Worm (Caenorhabditis elegans) whole organism, dauer: ENCODE measurements around the gene lsd-1.

Experiments
- unc-62 ChIP-seq: sonication (generic microtip); optimal IDR thresholded peaks from 2 replicates; lab custom pipeline; 2017; ENCODE audit warnings: missing biosample characterization, missing genetic modification reagents, missing genetic modification characterization

The lsd-1 gene

DNA sequence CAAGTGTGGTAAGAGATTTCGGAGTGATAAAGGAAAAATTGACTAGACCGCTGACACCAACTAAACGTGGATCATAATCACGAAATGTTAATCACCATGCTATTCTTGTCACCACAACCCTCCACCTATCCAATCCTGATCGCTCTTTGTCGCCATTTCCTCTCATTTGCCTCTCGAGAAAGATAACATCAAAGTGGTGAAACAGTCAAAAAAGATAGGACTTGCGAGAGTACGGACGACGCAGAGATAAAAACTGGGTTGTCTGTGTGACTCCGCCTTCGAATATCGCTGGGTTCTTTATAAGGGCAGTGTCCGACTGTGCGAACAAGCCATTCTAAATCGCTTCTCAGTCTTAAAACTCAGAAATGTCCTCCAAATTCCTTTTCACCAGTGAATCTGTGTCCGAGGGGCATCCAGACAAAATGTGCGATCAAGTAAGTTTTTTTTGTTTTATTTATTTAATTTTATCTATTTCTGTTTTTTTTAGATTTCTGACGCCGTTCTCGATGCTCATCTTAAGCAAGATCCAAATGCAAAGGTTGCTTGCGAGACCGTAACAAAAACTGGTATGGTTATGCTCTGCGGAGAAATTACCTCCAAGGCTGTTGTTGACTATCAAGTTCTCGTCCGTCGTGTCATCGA lies 17.1 kb downstream of the lsd-1 start, which contains the start of gene sams-1:
sams-1 (plus strand) TSS at position 300 of the 642 bp plus-strand sequence.
- TF ChIP-seq unc-62 = no peak

DNA sequence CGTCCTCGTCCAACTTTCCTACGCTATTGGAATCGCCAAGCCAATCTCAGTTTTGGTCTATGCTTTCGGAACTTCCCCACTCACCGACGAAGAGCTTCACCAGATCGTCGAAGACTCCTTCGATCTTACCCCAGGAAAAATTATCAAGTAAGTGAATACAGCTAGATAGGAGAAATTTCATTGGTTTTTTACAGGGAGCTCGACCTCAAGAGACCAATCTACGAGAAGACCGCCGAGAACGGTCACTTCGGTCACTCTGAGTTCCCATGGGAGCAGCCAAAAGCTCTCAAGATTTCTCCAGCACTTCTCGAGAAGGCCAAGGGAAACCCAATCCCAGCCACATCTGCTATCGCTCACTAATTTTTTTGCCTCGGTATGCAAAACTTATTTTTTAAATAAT lies 18.4 kb downstream of the lsd-1 start:
- no peak for TF ChIP-seq unc-62

DNA sequence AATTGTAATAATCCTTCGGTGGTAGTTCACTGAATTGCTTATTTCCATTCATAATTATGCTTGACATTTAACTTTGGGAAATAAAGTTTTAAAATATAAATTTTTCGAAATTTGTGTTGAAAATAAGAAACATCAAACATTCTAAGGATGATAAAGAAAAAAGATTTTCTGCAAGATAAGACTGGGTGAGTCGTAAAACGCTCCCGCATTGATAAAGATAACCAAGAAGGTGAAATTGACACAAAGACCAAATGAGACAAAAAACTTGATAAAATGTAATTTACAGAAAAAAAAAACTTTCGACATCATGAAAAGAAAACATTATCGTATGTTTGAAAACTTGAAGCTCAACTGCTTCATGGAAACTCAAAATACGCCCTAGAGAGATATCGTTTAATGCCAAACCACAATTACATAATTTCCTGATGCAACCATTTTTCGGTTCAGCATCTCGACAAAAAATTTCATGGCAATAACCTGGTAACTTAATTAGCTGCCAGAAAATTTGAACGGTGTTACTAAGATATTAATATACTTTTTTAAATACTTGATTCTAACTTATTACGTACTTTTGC lies 19.5 kb downstream of the lsd-1 start:
- no peak for TF ChIP-seq unc-62

DNA sequence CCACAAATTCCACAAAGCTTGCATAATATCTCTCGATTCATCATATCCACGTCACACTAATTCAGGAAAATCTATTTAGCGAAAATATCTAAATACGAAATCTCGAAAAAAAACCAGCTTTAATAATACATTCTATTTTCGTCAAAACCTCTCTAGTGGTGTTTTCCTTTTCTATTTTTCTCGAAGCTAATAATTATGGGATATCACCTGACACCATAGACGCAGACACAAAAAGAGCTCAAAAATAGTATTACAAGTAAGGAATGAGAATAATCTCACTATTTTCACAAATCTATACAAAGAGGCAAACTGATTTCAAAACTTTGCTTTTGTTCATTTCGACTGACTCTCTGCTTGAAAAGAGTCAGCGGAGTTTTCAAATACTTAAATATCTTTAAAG lies 20.4 kb downstream of the lsd-1 start:
- no peak for TF ChIP-seq unc-62

DNA sequence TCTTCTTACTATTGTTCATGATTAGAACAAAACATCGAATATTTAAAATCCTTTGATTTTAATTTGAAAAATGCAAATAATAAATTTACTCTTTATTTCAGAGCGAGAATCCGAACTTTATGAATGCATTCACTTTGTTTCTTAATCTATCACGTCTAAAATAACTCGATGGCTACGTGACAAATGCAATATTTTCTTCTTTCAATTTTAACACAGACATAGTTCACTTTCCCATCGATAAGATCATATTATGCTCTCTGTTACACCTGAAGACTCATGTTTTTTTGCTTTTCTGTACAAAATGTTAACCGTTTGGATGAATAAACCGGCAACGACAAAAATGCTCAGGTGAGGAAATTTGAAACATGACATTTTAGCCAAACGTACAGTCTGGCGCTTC lies 20.9 kb downstream of the lsd-1 start:
- no peak for TF ChIP-seq unc-62

DNA sequence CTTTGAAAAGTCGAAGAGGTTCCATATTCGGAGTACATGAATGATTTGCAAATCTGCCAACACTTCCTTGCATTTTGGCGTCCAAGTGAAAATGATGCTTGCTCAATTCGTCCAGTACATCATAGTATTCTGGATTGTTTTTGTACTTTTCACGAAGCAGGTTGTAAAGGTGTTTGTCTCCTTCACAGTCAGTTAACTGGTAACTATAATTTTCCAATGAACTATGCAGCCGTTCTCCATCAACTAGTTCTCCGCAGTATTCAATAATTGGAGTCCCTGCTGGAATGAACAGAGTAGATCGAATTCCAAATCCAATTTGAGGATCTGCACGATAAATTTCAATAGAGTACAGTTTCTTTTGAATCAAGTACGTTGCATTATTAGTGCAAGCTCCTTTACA lies 22.7 kb downstream of the lsd-1 start:
- TF ChIP-seq unc-62 = no peak

DNA sequence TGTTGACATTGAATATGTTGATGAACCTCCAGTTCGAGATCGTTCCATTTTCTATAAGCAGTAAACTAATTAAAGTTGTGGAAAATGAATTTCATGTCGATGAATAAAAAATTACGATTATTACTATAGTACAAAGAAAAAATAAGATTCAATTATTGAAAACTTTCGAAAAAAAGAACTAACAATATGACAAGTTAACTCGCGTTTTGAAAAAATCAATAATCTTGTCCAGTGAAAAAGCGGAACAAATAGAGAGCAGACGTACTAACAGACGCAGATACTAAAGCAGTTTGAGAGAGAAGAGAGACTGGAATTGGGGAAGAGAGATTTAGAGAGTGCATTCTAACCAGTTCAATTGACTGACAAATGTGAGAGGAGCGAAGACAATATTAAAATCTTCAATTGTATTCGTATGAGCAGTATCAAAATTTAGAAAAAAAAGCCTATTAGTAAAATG lies 26.0 kb downstream of the lsd-1 start, which contains the start of gene set-6:
set-6 (minus strand) TSS at position 51 of the 457 bp plus-strand sequence.
- TF ChIP-seq unc-62 = no peak

DNA sequence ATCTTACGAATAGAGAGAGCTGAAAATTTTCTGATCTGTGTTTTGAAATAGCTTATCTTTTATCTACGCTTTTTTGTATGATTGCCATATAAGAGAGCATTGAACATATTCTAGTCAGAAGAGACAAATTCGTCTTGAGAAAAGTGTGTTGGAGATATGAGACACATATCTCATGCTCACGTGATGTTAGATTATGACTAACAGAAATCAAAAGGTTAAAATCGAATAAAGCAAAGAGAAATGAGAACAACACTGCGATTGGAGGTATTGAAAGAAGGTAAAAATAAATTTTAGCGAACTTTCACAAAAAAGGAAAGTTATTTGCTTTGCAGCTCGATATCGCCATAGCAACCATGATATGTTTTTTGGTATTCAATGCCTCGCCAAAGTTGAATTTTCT lies 33.4 kb downstream of the lsd-1 start, which contains the start of gene nhr-167:
nhr-167 (minus strand) TSS at position 21 of the 400 bp plus-strand sequence.
- TF ChIP-seq unc-62 = no peak

DNA sequence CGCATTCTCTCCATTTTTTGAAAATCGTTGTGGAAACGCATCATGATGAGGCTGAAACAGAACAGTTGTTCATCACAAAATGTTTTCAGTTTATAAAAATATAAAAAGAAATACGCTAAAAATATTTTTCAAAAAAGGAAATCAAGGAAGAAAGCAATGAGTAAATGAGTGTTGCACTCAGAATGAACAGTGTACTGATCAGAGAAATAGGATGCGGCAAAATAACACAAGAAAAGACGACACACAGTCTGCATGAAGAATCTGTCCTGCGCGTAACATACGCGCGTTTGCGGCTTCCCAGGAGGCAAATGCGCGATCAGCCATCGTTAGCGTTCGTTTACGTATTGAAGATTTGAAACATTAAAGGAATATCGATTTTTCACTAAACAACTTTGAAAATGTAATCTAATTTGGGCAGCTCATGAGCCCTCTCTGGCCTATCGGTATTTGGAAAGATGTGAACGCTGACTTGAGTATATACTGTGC lies 35.0 kb downstream of the lsd-1 start, which contains the start of gene C49F5.3:
C49F5.3 (minus strand) TSS at position 51 of the 486 bp plus-strand sequence.
- no peak for TF ChIP-seq unc-62

DNA sequence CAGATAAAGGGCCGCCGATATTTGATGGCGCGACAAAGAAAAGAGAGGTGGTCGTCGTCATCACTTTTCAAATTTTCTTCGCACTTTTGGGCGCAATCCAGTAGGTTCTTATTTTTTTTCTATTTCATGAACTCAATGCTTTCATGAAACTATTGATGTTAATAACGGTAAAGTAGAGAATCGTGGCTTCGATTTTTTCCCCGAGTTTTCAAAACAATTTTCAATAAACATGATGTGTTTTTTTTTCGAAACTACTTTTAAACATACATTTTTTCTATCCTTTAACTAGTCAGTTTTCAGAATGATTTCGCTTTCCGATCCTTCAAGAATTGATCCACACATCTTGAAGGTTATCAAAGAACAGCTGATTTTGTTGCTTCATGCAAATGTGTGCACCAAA lies 37.2 kb downstream of the lsd-1 start, which contains the start of gene C49F5.5:
C49F5.5 (plus strand) TSS at position 301 of the 400 bp plus-strand sequence.
- TF ChIP-seq unc-62 = no peak

DNA sequence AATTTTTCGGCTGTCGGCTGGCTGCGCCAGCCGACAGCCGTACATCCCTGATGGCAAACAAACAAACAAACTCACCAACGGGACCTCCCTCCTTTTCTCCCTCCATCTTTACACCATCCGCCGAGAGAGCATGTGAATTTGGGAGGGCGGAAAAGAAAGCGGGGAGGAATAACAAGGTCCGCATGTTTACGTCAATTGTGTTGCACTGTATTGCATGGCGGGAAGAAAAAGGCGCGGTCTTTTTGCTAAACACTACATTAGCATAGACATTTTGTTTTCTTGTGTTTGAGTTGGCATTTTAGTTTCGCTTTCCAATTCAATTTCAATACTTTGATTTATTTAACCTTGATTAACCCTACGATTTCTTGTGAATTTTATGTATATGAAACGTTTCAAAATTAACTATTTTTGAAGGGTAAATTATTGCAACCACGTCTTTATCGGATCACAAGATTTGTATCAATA lies 39.3 kb downstream of the lsd-1 start, which contains the start of gene C49F5.6:
C49F5.6 (plus strand) TSS at position 415 of the 465 bp plus-strand sequence.
- no peak for TF ChIP-seq unc-62

DNA sequence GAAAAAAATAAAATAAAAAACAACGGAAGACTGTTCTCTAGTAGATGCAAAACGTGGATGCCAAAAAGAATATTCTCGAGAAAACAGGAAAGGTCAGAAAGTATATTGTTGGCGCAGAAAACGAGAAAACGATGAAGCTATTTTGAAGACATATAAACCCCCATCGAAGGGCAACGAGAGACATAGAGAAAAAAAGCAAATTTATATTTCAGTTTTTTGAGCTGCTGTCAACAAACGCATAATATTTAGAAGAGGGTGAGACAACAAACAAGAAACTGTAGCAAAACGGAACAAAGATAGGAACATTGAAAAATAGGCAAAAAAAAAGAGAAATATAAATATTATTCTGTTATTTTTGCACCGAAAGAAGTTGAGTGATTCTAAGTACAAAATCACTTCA lies 43.6 kb downstream of the lsd-1 start:
- TF ChIP-seq unc-62 = no peak

DNA sequence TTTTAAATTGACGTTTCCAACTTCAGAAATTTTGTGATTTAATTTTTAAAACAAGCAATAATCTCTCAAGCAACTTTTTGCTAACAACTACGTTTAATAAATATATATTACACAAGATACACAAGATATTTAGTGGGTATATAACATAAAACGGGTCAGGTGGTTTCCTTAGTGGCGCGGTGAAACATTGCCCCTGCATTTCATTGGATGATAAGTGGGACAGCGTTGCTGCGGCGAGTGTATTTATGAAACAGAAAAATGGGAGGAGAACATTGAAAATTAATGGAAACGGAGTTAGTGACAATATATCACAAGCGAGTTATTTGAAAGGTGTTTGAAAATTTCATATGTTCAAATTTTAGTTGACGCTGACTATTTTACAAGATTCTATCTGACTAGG lies 44.1 kb downstream of the lsd-1 start:
- no peak for TF ChIP-seq unc-62

DNA sequence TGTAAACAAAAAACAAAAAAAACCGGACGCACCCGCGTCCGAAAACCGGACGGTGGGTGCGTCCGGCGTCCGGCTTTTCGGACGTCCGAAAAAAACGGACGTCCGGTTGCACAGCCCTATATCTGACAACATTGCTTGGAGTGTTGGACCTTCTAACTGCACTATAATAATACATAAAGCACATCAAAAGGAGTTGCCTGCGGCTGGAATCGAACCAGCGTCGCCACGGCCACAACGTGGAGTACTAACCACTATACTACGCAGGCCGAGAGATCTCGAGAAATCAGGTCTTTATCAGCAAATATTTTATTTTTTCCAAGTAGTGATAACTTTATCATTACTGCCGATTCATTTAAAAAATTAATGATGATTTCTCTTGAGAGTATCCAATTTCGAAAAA lies 44.7 kb downstream of the lsd-1 start:
- TF ChIP-seq unc-62 = no peak

DNA sequence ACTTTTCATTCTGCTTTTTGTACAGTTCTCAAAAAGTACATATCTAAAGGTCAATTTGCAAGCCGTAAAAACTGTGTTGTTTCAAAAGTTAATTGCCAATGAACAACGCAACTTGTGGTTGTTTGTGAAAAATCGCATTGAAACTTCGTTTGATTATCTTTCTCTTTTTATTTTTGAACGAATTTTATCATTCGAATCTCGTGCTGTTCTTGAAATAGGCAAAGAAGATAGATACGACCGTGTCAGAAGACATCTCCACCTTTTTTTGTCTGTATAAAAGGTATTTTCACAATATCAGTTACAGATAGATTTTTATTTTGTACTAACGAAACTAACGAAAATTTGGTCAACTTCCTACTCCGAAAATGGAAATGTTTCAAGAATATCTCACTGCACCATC lies 45.8 kb downstream of the lsd-1 start, which contains the start of gene C49F5.7:
C49F5.7 (plus strand) TSS at position 301 of the 400 bp plus-strand sequence.
- no peak for TF ChIP-seq unc-62

DNA sequence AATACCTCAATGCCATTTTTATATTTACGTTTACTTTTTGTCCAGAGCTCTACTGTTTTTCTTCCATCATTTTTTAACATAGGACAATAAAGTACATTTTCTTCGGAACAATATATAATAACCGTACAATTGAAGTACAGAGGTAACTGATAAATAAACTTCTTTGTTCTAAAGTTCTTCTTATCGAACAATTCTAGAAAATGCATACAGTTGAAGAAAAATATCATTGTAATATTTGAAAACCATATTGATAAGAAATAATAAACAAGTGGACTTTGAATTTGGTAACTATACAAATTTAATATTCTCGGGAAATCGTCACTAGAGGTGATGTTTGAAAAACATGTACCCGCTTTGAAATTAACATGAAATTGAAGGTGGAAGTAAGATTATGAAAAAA lies 48.0 kb downstream of the lsd-1 start:
- TF ChIP-seq unc-62 = no peak

DNA sequence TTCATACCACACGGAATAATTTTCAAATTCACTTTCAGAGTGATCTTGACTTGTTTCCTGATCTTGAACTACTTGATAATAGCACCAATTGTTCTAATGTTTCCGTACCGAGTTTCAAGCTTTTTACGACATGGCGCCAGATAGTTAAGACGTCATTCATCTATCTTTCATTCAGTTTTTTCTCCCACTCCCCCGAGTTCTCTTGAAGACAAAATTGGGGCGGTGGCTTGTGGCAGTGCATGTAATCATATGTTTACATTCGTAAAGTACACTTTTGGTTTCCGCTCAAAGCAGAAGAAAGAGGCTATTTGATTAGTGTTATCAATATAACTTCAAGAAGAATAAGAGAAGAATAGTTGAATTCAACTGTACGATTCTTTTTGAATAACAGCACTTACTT lies 50.9 kb downstream of the lsd-1 start:
- no peak for TF ChIP-seq unc-62
